Worm (Caenorhabditis elegans) whole organism, L4 larva: ENCODE data around the gene Y57G7A.1.

Experiments used
- F10B5.3 ChIP-seq: sonication (generic microtip); optimal IDR thresholded peaks from 2 replicates; lab custom pipeline; 2016; ENCODE audit warnings: mild to moderate bottlenecking, missing genetic modification characterization, missing compliant biosample characterization
- F26F4.8 ChIP-seq: fragments of 200-800 bp; sonication (Bioruptor generic); conservative IDR thresholded peaks from 2 replicates; pipeline ENCODE4 v1.3.6; 2022; ENCODE audit warnings: missing genetic modification characterization, missing compliant biosample characterization
- R02D3.7 ChIP-seq: fragments of 150-350 bp; sonication (generic microtip); optimal IDR thresholded peaks from 3 replicates; lab custom pipeline; 2014; ENCODE audit warnings: missing biosample characterization, missing genetic modification characterization
- Y48G9A.11 ChIP-seq: fragments of 200-800 bp; sonication (Bioruptor generic); IDR thresholded peaks from 2 replicates; pipeline ENCODE4 v1.3.6; 2022; ENCODE audit warnings: missing genetic modification reagents, missing genetic modification characterization, missing compliant biosample characterization
- ZK337.2 ChIP-seq: fragments of 200-800 bp; sonication (Bioruptor generic); IDR thresholded peaks from 2 replicates; pipeline ENCODE4 v1.3.6; 2022; ENCODE audit warnings: missing genetic modification reagents, missing genetic modification characterization, missing compliant biosample characterization
- ZK546.5 ChIP-seq, 2 experiments: sonication (generic microtip); optimal IDR thresholded peaks; 2 replicates each; lab custom pipeline; 2017; ENCODE audit warnings: missing biosample characterization in 2 of 2, missing genetic modification characterization in 2 of 2
- aha-1 ChIP-seq: fragments of 150-350 bp; peaks from one replicate; lab custom pipeline; 2014; ENCODE audit warnings: missing biosample characterization, missing genetic modification characterization
- attf-4 ChIP-seq: sonication (generic microtip); optimal IDR thresholded peaks from 3 replicates; lab custom pipeline; 2017; ENCODE audit warnings: missing biosample characterization, missing genetic modification characterization
- ceh-20 ChIP-seq: fragments of 200-800 bp; sonication (Bioruptor generic); IDR thresholded peaks from 2 replicates; pipeline ENCODE4 v1.3.6; 2022; ENCODE audit warnings: missing genetic modification reagents, missing genetic modification characterization, missing compliant biosample characterization
- ceh-28 ChIP-seq: fragments of 150-350 bp; optimal IDR thresholded peaks from 2 replicates; lab custom pipeline; 2014; ENCODE audit warnings: missing biosample characterization, missing genetic modification reagents, missing genetic modification characterization
- ceh-32 ChIP-seq: sonication (generic microtip); optimal IDR thresholded peaks from 2 replicates; lab custom pipeline; 2016; ENCODE audit warnings: mild to moderate bottlenecking, missing genetic modification characterization, missing compliant biosample characterization; ENCODE audit not compliant: poor library complexity
- ceh-44 ChIP-seq: fragments of 200-800 bp; sonication (Bioruptor generic); IDR thresholded peaks from 2 replicates; pipeline ENCODE4 v1.3.6; 2022; ENCODE audit warnings: missing genetic modification reagents, missing genetic modification characterization, missing compliant biosample characterization
- ces-1 ChIP-seq: fragments of 150-350 bp; sonication (generic microtip); optimal IDR thresholded peaks from 4 replicates; lab custom pipeline; 2014; ENCODE audit warnings: missing biosample characterization, missing genetic modification reagents, missing genetic modification characterization
- cey-2 ChIP-seq: sonication (generic microtip); optimal IDR thresholded peaks from 3 replicates; lab custom pipeline; 2017; ENCODE audit warnings: missing genetic modification characterization, mild to moderate bottlenecking, missing compliant biosample characterization, antibody characterized with exemption, borderline replicate concordance; ENCODE audit not compliant: insufficient read depth
- daf-16 ChIP-seq, 3 experiments: sonication (generic microtip); optimal IDR thresholded peaks; 2 replicates each; lab custom pipeline; 2016 to 2017; ENCODE audit warnings: missing genetic modification characterization in 3 of 3, missing genetic modification reagents in 3 of 3, mild to moderate bottlenecking in 2 of 3, missing compliant biosample characterization in 2 of 3, missing biosample characterization in 1 of 3, moderate library complexity in 1 of 3
- dmd-6 ChIP-seq: fragments of 200-800 bp; sonication (Bioruptor generic); IDR thresholded peaks from 2 replicates; pipeline ENCODE4 v1.3.6; 2022; ENCODE audit warnings: missing genetic modification reagents, missing genetic modification characterization, missing compliant biosample characterization
- dpl-1 ChIP-seq: fragments of 150-350 bp; optimal IDR thresholded peaks from 2 replicates; lab custom pipeline; 2014; ENCODE audit warnings: missing biosample characterization, missing genetic modification reagents, missing genetic modification characterization
- hlh-30 ChIP-seq: sonication (generic microtip); optimal IDR thresholded peaks from 2 replicates; lab custom pipeline; 2017; ENCODE audit warnings: antibody characterized with exemption, mild to moderate bottlenecking, missing genetic modification characterization, missing compliant biosample characterization; ENCODE audit not compliant: insufficient read depth
- hmg-1.1 ChIP-seq: fragments of 200-800 bp; sonication (Bioruptor generic); IDR thresholded peaks from 2 replicates; pipeline ENCODE4 v1.3.6; 2022; ENCODE audit warnings: missing genetic modification reagents, missing genetic modification characterization, missing compliant biosample characterization
- jun-1 ChIP-seq: fragments of 150-350 bp; optimal IDR thresholded peaks from 2 replicates; lab custom pipeline; 2014; ENCODE audit warnings: missing biosample characterization, missing genetic modification reagents, missing genetic modification characterization
- lim-7 ChIP-seq: fragments of 200-800 bp; sonication (Bioruptor generic); IDR thresholded peaks from 2 replicates; pipeline ENCODE4 v1.3.6; 2022; ENCODE audit warnings: missing genetic modification characterization, missing compliant biosample characterization
- lin-38 ChIP-seq: fragments of 200-800 bp; sonication (Bioruptor generic); IDR thresholded peaks from 2 replicates; pipeline ENCODE4 v1.3.6; 2022; ENCODE audit warnings: missing genetic modification reagents, missing genetic modification characterization, missing compliant biosample characterization
- lsy-2 ChIP-seq, 2 experiments: fragments of 150-350 bp in 1 of 2; sonication (generic microtip) in 1 of 2; optimal IDR thresholded peaks; 2 replicates each; lab custom pipeline; 2014 to 2017; ENCODE audit warnings: missing biosample characterization in 2 of 2, missing genetic modification characterization in 2 of 2
- madf-5 ChIP-seq, 2 experiments: fragments of 200-800 bp; sonication (Bioruptor generic); IDR thresholded peaks; 2 replicates each; pipeline ENCODE4 v1.3.6; 2022; ENCODE audit warnings: missing compliant biosample characterization in 2 of 2, missing genetic modification characterization in 2 of 2
- madf-9 ChIP-seq: fragments of 200-800 bp; sonication (Bioruptor generic); conservative IDR thresholded peaks from 2 replicates; pipeline ENCODE4 v1.3.6; 2022; ENCODE audit warnings: missing genetic modification reagents, missing genetic modification characterization, missing compliant biosample characterization
- mep-1 ChIP-seq: fragments of 150-350 bp; sonication (generic microtip); optimal IDR thresholded peaks from 3 replicates; lab custom pipeline; 2014; ENCODE audit warnings: missing biosample characterization, missing genetic modification characterization
- mxl-2 ChIP-seq: fragments of 200-800 bp; sonication (Bioruptor generic); conservative IDR thresholded peaks from 2 replicates; pipeline ENCODE4 v1.3.6; 2022; ENCODE audit warnings: missing genetic modification reagents, missing genetic modification characterization, missing compliant biosample characterization
- nhr-111 ChIP-seq: fragments of 200-800 bp; sonication (Bioruptor generic); optimal IDR thresholded peaks from 2 replicates; lab custom pipeline; 2018; ENCODE audit warnings: mild to moderate bottlenecking, missing genetic modification characterization, missing compliant biosample characterization
- nhr-42 ChIP-seq: fragments of 200-800 bp; sonication (Bioruptor generic); IDR thresholded peaks from 2 replicates; pipeline ENCODE4 v1.3.6; 2022; ENCODE audit warnings: missing genetic modification characterization, missing compliant biosample characterization
- nhr-48 ChIP-seq: sonication (generic microtip); optimal IDR thresholded peaks from 2 replicates; lab custom pipeline; 2016; ENCODE audit warnings: mild to moderate bottlenecking, missing genetic modification characterization, missing compliant biosample characterization
- php-3 ChIP-seq: fragments of 200-800 bp; sonication (Bioruptor generic); IDR thresholded peaks from 2 replicates; pipeline ENCODE4 v1.3.6; 2022; ENCODE audit warnings: missing genetic modification reagents, missing genetic modification characterization, missing compliant biosample characterization
- pqm-1 ChIP-seq: sonication (generic microtip); optimal IDR thresholded peaks from 2 replicates; lab custom pipeline; 2017; ENCODE audit warnings: missing biosample characterization, missing genetic modification characterization
- snpc-1.2 ChIP-seq: fragments of 200-800 bp; sonication (Bioruptor generic); IDR thresholded peaks from 2 replicates; pipeline ENCODE4 v1.3.6; 2022; ENCODE audit warnings: missing genetic modification reagents, missing genetic modification characterization, missing compliant biosample characterization
- spr-1 ChIP-seq: sonication (generic microtip); optimal IDR thresholded peaks from 2 replicates; lab custom pipeline; 2016; ENCODE audit warnings: mild to moderate bottlenecking, missing genetic modification characterization, missing compliant biosample characterization
- unc-130 ChIP-seq: sonication (generic microtip); optimal IDR thresholded peaks from 2 replicates; lab custom pipeline; 2016; ENCODE audit warnings: missing genetic modification reagents, missing genetic modification characterization, missing compliant biosample characterization
- unc-62 ChIP-seq, 3 experiments: fragments of 150-350 bp in 1 of 3; sonication (generic microtip); optimal IDR thresholded peaks in 2 of 3; peaks in 1 of 3; 1 replicate in 1 of 3; 2 replicates in 2 of 3; lab custom pipeline; 2014 to 2017; ENCODE audit warnings: missing biosample characterization in 3 of 3, missing genetic modification characterization in 3 of 3, missing genetic modification reagents in 3 of 3, missing genotype in 1 of 3
- vab-7 ChIP-seq: fragments of 200-800 bp; sonication (Bioruptor generic); IDR thresholded peaks from 2 replicates; pipeline ENCODE4 v1.3.6; 2022; ENCODE audit warnings: missing genetic modification reagents, missing genetic modification characterization, missing compliant biosample characterization
- zfp-3 ChIP-seq: fragments of 200-800 bp; sonication (Bioruptor generic); conservative IDR thresholded peaks from 2 replicates; pipeline ENCODE4 v1.3.6; 2022; ENCODE audit warnings: missing genetic modification reagents, missing genetic modification characterization, missing compliant biosample characterization
- zip-11 ChIP-seq: fragments of 200-800 bp; sonication (Bioruptor generic); IDR thresholded peaks from 2 replicates; pipeline ENCODE4 v1.3.6; 2022; ENCODE audit warnings: missing genetic modification characterization, missing compliant biosample characterization
- zip-2 ChIP-seq: fragments of 150-350 bp; optimal IDR thresholded peaks from 2 replicates; lab custom pipeline; 2014; ENCODE audit warnings: missing biosample characterization, missing genetic modification characterization

Gene Y57G7A.1

DNA sequence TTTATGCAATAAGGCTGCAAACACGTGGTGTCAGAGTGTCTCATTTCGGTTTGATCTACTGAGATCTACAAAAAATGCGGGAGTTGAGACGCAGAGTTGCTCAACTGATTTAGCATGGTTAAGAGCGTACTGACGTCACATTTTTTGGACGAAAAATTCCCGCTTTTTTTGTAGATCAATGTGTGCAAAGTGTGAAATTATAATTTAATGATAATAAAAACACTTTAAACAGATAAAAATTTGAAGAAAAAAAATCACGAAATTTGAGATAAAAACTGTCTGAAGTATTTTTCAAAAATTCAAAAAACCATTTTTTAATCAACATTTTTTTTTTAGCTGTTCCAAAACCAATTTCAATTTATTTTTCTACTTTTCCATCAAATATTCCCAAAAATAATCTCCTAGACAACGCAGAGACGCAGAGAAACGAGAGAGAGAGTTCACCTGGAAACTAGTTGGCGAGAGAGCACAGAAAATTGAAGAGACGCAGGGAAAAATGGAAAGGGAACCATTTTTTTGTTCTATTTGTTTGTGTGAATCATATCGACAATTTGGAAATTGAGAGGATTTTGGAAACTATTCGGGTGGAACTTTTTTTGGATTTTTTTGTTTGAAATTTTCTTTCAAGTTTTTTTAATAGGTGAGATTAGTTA, 1.1 kb upstream of the Y57G7A.1 start:
- TF ChIP-seq unc-62 (GFP tag; optimal IDR thresholded peaks at IDR 0.05 in 1 of 2; lab: Kevin White, UChicago) = peak in 1 of 2 experiments; percentile 91
- no peak for TF ChIP-seq unc-62 (tag; optimal IDR thresholded peaks at IDR 0.05; lab: Kevin White, UChicago)
- no peak for TF ChIP-seq madf-9 (GFP tag; lab: Robert Waterston, UW)

DNA sequence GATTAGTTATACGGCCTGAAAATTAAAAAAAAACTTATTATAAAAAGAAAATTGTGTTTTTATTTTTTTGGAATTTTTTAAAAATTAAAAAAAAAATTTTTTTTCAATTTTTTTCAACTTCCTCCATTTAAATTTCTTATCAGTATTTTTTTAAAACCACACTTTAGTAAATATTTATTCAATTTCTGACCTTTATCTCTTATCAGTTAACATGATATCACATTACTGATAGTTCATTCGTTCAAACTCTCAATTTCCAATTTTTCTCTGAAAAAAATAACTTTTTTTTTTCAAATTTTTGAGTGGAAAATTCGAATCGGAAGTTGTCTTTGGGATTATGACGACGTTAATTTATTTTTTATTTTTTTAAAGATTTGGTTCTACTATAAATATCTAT, 574 bp upstream of the Y57G7A.1 start:
- TF ChIP-seq ZK546.5 (tag; optimal IDR thresholded peaks at IDR 0.05; lab: Kevin White, UChicago) = no peak
- no peak for TF ChIP-seq ceh-44 (GFP tag; lab: Robert Waterston, UW)
- peak; percentile 43; the same call in 1 of the 2 replicates for TF ChIP-seq dmd-6 (GFP tag; lab: Robert Waterston, UW)
- no peak for TF ChIP-seq nhr-111 (GFP tag; lab: Kevin White, UChicago)
- TF ChIP-seq lim-7 (GFP tag; lab: Robert Waterston, UW) = no peak
- no peak for TF ChIP-seq Y48G9A.11
- no peak for TF ChIP-seq daf-16 (GFP tag; optimal IDR thresholded peaks at IDR 0.05; lab: Kevin White, UChicago)
- peak; percentile 89 for TF ChIP-seq daf-16 (tag; optimal IDR thresholded peaks at IDR 0.05; lab: Kevin White, UChicago)
- peak; percentile 10 for TF ChIP-seq pqm-1 (tag; lab: Kevin White, UChicago)

DNA sequence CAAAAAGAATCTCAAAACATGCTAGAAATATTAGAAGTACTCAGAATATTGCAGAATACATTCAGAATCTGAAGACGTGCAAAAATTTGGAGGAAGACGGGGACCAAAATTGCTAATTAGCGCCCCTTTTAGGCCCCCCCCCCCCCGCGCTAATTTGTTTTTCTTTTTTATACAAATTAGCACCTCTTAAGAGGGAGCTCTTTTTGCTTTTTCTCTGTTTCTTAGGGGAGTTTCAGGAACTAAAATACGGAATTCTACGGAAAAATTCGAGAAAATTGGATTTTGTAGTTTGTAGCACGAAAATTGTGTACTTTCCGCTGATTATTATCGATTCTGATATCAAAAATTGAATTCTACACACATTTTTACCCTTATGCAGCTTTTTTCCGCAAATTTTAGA, 3.3 kb downstream of the Y57G7A.1 start, which contains the start of gene glb-31:
Gene glb-31, minus strand, starts transcription at position 101 of the 400 bp plus-strand sequence.
- TF ChIP-seq zfp-3 (no peak), R02D3.7 (no peak), F10B5.3 (tag; lab: Kevin White, UChicago) (no peak), jun-1 (tag; lab: Kevin White, UChicago) (no peak), madf-5 (GFP tag; IDR thresholded peaks at IDR 0.05; lab: Robert Waterston, UW) (no peak), madf-9 (GFP tag; lab: Robert Waterston, UW) (no peak), ZK337.2 (GFP tag; lab: Robert Waterston, UW) (no peak), vab-7 (no peak)

DNA sequence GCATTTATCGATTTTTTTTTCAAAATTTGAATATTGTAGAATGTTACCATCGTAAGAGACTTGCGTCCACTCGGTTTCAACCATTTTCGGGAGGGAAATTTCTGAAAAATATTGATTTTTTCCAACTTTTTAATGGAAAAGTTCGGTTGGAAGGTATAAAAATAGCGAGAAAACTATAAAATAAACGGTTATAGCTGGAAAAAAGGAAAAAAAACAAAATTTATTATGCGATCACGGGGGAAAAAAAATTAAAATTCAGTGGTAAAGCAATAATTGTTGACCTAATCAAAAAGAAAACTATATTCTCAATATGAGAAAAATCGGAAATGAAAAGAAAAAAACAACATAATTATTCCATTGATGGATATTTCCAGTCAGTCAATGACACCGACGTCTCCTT, 7.8 kb downstream of the Y57G7A.1 start, which contains the start of gene emc-2:
Gene emc-2, minus strand, starts transcription at position 101 of the 400 bp plus-strand sequence.
- TF ChIP-seq hlh-30 (tag; lab: Kevin White, UChicago) = no peak
- TF ChIP-seq dpl-1 = no peak
- peak; percentile 9 for TF ChIP-seq ceh-28 (tag; lab: Kevin White, UChicago)
- no peak for TF ChIP-seq F26F4.8 (GFP tag; lab: Robert Waterston, UW)
- TF ChIP-seq nhr-48 (tag; lab: Kevin White, UChicago) = no peak
- no peak for TF ChIP-seq lin-38 (GFP tag; lab: Robert Waterston, UW)
- peak in 1 of 2 experiments; percentile 25 for TF ChIP-seq unc-62 (GFP tag; optimal IDR thresholded peaks at IDR 0.05 in 1 of 2; lab: Kevin White, UChicago)
- TF ChIP-seq unc-62 (tag; optimal IDR thresholded peaks at IDR 0.05; lab: Kevin White, UChicago) = no peak
- TF ChIP-seq, all 104 proteins: peak for 2

DNA sequence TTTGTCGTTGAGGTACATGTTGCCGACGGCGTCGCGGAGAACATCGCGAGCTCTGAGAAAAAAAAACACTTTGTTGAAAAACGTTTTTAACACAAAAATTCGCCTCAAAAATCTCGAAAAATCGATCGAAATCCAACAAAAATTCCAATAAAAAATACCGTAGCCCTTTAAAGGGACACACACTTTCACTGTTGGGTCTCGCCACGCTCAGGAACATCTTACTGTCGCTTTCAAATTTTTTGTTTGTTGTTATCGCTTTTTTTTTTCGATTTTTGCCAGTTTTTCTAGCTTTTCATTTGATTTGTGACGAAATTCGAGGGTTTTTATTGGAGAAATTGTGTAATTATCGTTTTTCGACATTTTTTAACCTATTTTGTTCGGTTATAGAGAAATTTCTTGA, 8.3 kb downstream of the Y57G7A.1 start:
- TF ChIP-seq php-3 (GFP tag; lab: Robert Waterston, UW) = no peak
- TF ChIP-seq snpc-1.2 (GFP tag; lab: Robert Waterston, UW) = no peak
- no peak for TF ChIP-seq lim-7 (GFP tag; lab: Robert Waterston, UW)
- TF ChIP-seq spr-1 = no peak
- TF ChIP-seq aha-1 (tag; lab: Kevin White, UChicago) = peak; percentile 38
- no peak for TF ChIP-seq nhr-42 (GFP tag; lab: Robert Waterston, UW)
- no peak for TF ChIP-seq ceh-20 (GFP tag; lab: Robert Waterston, UW)
- no peak for TF ChIP-seq hmg-1.1 (GFP tag; lab: Robert Waterston, UW)
- TF ChIP-seq cey-2 (tag; lab: Kevin White, UChicago) = no peak
- TF ChIP-seq unc-62 (GFP tag; optimal IDR thresholded peaks at IDR 0.05 in 1 of 2; lab: Kevin White, UChicago) = no peak
- TF ChIP-seq unc-62 (tag; optimal IDR thresholded peaks at IDR 0.05; lab: Kevin White, UChicago) = no peak
- no peak for TF ChIP-seq mep-1 (tag; lab: Kevin White, UChicago)
- TF ChIP-seq Y48G9A.11 = peak; percentile 26; the same call in 1 of the 2 replicates
- no peak for TF ChIP-seq ceh-32
- TF ChIP-seq zip-2 (tag; lab: Kevin White, UChicago) = no peak
- TF ChIP-seq attf-4 = no peak
- peak in 1 of 2 experiments; percentile 29 for TF ChIP-seq lsy-2 (tag; optimal IDR thresholded peaks at IDR 0.05; lab: Kevin White, UChicago)
- TF ChIP-seq mxl-2 (GFP tag; lab: Robert Waterston, UW) = no peak
- TF ChIP-seq lin-38 (GFP tag; lab: Robert Waterston, UW) = peak; percentile 47
- TF ChIP-seq zip-11 (GFP tag; lab: Robert Waterston, UW) = no peak
- TF ChIP-seq madf-9 (GFP tag; lab: Robert Waterston, UW) = no peak
- TF ChIP-seq ces-1 (GFP tag; lab: Kevin White, UChicago) = no peak
- no peak for TF ChIP-seq unc-130
